Worm (Caenorhabditis elegans): Measurements from ENCODE around the gene osm-6.

The osm-6 gene

ce11 chrV:11919639-11920038, 7.6 kb downstream of the osm-6 start:
- TF ChIP-seq W03F9.2 (tag; optimal IDR thresholded peaks at IDR 0.05) (no peak), dao-5 (tag; optimal IDR thresholded peaks at IDR 0.05) (no peak), him-1 (tag; optimal IDR thresholded peaks at IDR 0.05) (no peak)

ce11 chrV:11917186-11917585, 10.1 kb downstream of the osm-6 start, which contains the start of gene R31.2:
Gene R31.2 (plus strand): TSS chrV:11917573.
- TF ChIP-seq W03F9.2 (tag; optimal IDR thresholded peaks at IDR 0.05) (no peak), him-1 (tag; optimal IDR thresholded peaks at IDR 0.05) (no peak), dao-5 (tag; optimal IDR thresholded peaks at IDR 0.05) (no peak)

- TF ChIP-seq dao-5 (tag; optimal IDR thresholded peaks at IDR 0.05) (no peak), him-1 (tag; optimal IDR thresholded peaks at IDR 0.05) (no peak), W03F9.2 (tag; optimal IDR thresholded peaks at IDR 0.05) (no peak)
Observed at ce11 chrV:11913283-11913682, 14.0 kb downstream of the osm-6 start.

ce11 chrV:11905977-11906376, 21.3 kb downstream of the osm-6 start:
- TF ChIP-seq dao-5 (tag; optimal IDR thresholded peaks at IDR 0.05): no peak
- TF ChIP-seq him-1 (tag; optimal IDR thresholded peaks at IDR 0.05): no peak
- no peak for TF ChIP-seq W03F9.2 (tag; optimal IDR thresholded peaks at IDR 0.05)

ce11 chrV:11902161-11902560, 25.1 kb downstream of the osm-6 start:
- TF ChIP-seq W03F9.2 (tag; optimal IDR thresholded peaks at IDR 0.05) (no peak), him-1 (tag; optimal IDR thresholded peaks at IDR 0.05) (no peak), dao-5 (tag; optimal IDR thresholded peaks at IDR 0.05) (no peak)

- TF ChIP-seq him-1 (tag; optimal IDR thresholded peaks at IDR 0.05) (no peak), dao-5 (tag; optimal IDR thresholded peaks at IDR 0.05) (no peak), W03F9.2 (tag; optimal IDR thresholded peaks at IDR 0.05) (no peak)
Observed at ce11 chrV:11901260-11901659, 26.0 kb downstream of the osm-6 start.

ce11 chrV:11900127-11900526, 27.1 kb downstream of the osm-6 start:
- TF ChIP-seq dao-5 (tag; optimal IDR thresholded peaks at IDR 0.05) (no peak), him-1 (tag; optimal IDR thresholded peaks at IDR 0.05) (no peak), W03F9.2 (tag; optimal IDR thresholded peaks at IDR 0.05) (no peak)

ce11 chrV:11899149-11899548, 28.1 kb downstream of the osm-6 start, which contains the start of gene sma-1:
Gene sma-1 (plus strand): TSS chrV:11899449.
- TF ChIP-seq dao-5 (tag; optimal IDR thresholded peaks at IDR 0.05) (no peak), W03F9.2 (tag; optimal IDR thresholded peaks at IDR 0.05) (no peak), him-1 (tag; optimal IDR thresholded peaks at IDR 0.05) (no peak)

- TF ChIP-seq him-1 (tag; optimal IDR thresholded peaks at IDR 0.05): no peak
- TF ChIP-seq W03F9.2 (tag; optimal IDR thresholded peaks at IDR 0.05): no peak
- no peak for TF ChIP-seq dao-5 (tag; optimal IDR thresholded peaks at IDR 0.05)
Observed at ce11 chrV:11897604-11898003, 29.6 kb downstream of the osm-6 start.

ce11 chrV:11896322-11896898, 30.8 kb downstream of the osm-6 start:
- no peak for TF ChIP-seq him-1 (tag; optimal IDR thresholded peaks at IDR 0.05)
- no peak for TF ChIP-seq W03F9.2 (tag; optimal IDR thresholded peaks at IDR 0.05)

- TF ChIP-seq dao-5 (tag; optimal IDR thresholded peaks at IDR 0.05) (no peak), him-1 (tag; optimal IDR thresholded peaks at IDR 0.05) (no peak), W03F9.2 (tag; optimal IDR thresholded peaks at IDR 0.05) (no peak)
Observed at ce11 chrV:11893975-11894374, 33.3 kb downstream of the osm-6 start, which contains the start of gene K12G11.6. Gene K12G11.6 (plus strand): TSS chrV:11894331.

ce11 chrV:11891143-11891862, 35.9 kb downstream of the osm-6 start, which contains the start of the genes sodh-2 and srx-76:
Gene sodh-2 (minus strand): TSS chrV:11891243.
Gene srx-76 (plus strand): TSS chrV:11891812.
- no peak for TF ChIP-seq him-1 (tag; optimal IDR thresholded peaks at IDR 0.05)
- no peak for TF ChIP-seq dao-5 (tag; optimal IDR thresholded peaks at IDR 0.05)
- TF ChIP-seq W03F9.2 (tag; optimal IDR thresholded peaks at IDR 0.05): no peak

- TF ChIP-seq W03F9.2 (tag; optimal IDR thresholded peaks at IDR 0.05): no peak
- no peak for TF ChIP-seq dao-5 (tag; optimal IDR thresholded peaks at IDR 0.05)
- TF ChIP-seq him-1 (tag; optimal IDR thresholded peaks at IDR 0.05): no peak
Observed at ce11 chrV:11889115-11889935, 37.9 kb downstream of the osm-6 start.

ce11 chrV:11888656-11889055, 38.6 kb downstream of the osm-6 start:
- TF ChIP-seq W03F9.2 (tag; optimal IDR thresholded peaks at IDR 0.05) (no peak), him-1 (tag; optimal IDR thresholded peaks at IDR 0.05) (no peak), dao-5 (tag; optimal IDR thresholded peaks at IDR 0.05) (no peak)

Measured in whole organism, L4/young adult.